ENCODE assay signal across 3 fruit fly cellular contexts in genomic region chr3R:30874679-30875078, dm6.
TF ChIP-seq lines count a peak whose summit lies in the region.

No protein-coding gene starts in this region.

- no peak for TF ChIP-seq CTCF in whole organism, embryonic (GFP tag; optimal IDR thresholded peaks at IDR 0.05; lab: Kevin White, UChicago)

TF ChIP-seq in whole organism, embryonic, 481 proteins besides CTCF, POLR2A, EP300 and RAD21 (continues in another document):
- no peak for TF ChIP-seq tx (GFP tag; optimal IDR thresholded peaks at IDR 0.05; lab: Kevin White, UChicago)
- TF ChIP-seq chn (GFP tag; optimal IDR thresholded peaks at IDR 0.05; lab: Kevin White, UChicago) = no peak
- TF ChIP-seq E2f2 (GFP tag; IDR thresholded peaks at IDR 0.05; lab: Robert Waterston, UW) = no peak
- peak; percentile 63; the same call in 2 of the 3 replicates for TF ChIP-seq ci (GFP tag; IDR thresholded peaks at IDR 0.05; lab: Robert Waterston, UW)
- 0 out of 3 replicates have a peak, but pooled peaks have one; percentile 11 for TF ChIP-seq z (GFP tag; IDR thresholded peaks at IDR 0.05; lab: Robert Waterston, UW)
- no peak for TF ChIP-seq crc (GFP tag; optimal IDR thresholded peaks at IDR 0.05; lab: Kevin White, UChicago)
- no peak for TF ChIP-seq CG32532 (GFP tag; IDR thresholded peaks at IDR 0.05; lab: Robert Waterston, UW)
- no peak for TF ChIP-seq CG8290 (GFP tag; optimal IDR thresholded peaks at IDR 0.05; lab: Kevin White, UChicago)
- TF ChIP-seq CG8290 (tag; optimal IDR thresholded peaks at IDR 0.05; lab: Kevin White, UChicago) = peak in 1 of 2 experiments; percentile 40
- no peak for TF ChIP-seq CG5245 (GFP tag; optimal IDR thresholded peaks at IDR 0.05; lab: Kevin White, UChicago)
- TF ChIP-seq ara (GFP tag; IDR thresholded peaks at IDR 0.05; lab: Robert Waterston, UW) = no peak
- TF ChIP-seq Sry-β (GFP tag; optimal IDR thresholded peaks at IDR 0.05; lab: Kevin White, UChicago) = no peak
- TF ChIP-seq luna (GFP tag; optimal IDR thresholded peaks at IDR 0.05; lab: Kevin White, UChicago) = no peak
- peak; percentile 15 for TF ChIP-seq CG8388 (GFP tag; optimal IDR thresholded peaks at IDR 0.05; lab: Kevin White, UChicago)
- TF ChIP-seq ato (GFP tag; IDR thresholded peaks at IDR 0.05; lab: Robert Waterston, UW; ENCODE audit: partially characterized antibody) = no peak
- no peak for TF ChIP-seq Gug (GFP tag; IDR thresholded peaks at IDR 0.05; lab: Robert Waterston, UW)
- TF ChIP-seq dpn (GFP tag; optimal IDR thresholded peaks at IDR 0.05; lab: Kevin White, UChicago) = peak in 1 of 2 experiments; percentile 1
- TF ChIP-seq stwl (tag; optimal IDR thresholded peaks at IDR 0.05; lab: Kevin White, UChicago) = no peak
- TF ChIP-seq Hr78 (GFP tag; optimal IDR thresholded peaks at IDR 0.05; lab: Kevin White, UChicago) = peak in 1 of 2 experiments; percentile 59
- peak; percentile 95 for TF ChIP-seq sr (GFP tag; IDR thresholded peaks at IDR 0.05; lab: Robert Waterston, UW)
- TF ChIP-seq en (GFP tag; optimal IDR thresholded peaks at IDR 0.05; lab: Kevin White, UChicago) = no peak
- no peak for TF ChIP-seq CG7928 (GFP tag; optimal IDR thresholded peaks at IDR 0.05; lab: Kevin White, UChicago)
- no peak for TF ChIP-seq CG9817 (tag; optimal IDR thresholded peaks at IDR 0.05; lab: Kevin White, UChicago)
- no peak for TF ChIP-seq CG9609 (GFP tag; optimal IDR thresholded peaks at IDR 0.05; lab: Kevin White, UChicago)
- TF ChIP-seq CG7556 (GFP tag; optimal IDR thresholded peaks at IDR 0.05; lab: Kevin White, UChicago) = no peak
- TF ChIP-seq B-H1 (GFP tag; IDR thresholded peaks at IDR 0.05; lab: Robert Waterston, UW) = no peak
- TF ChIP-seq CG15269 (tag; optimal IDR thresholded peaks at IDR 0.05; lab: Kevin White, UChicago) = peak; percentile 11
- TF ChIP-seq NC2β (GFP tag; optimal IDR thresholded peaks at IDR 0.05; lab: Kevin White, UChicago) = no peak
- TF ChIP-seq CG1024 (GFP tag; IDR thresholded peaks at IDR 0.05; lab: Robert Waterston, UW) = peak; percentile 21; the same call in 1 of the 2 replicates
- TF ChIP-seq lov (optimal IDR thresholded peaks at IDR 0.05; lab: Kevin White, UChicago) = no peak
- TF ChIP-seq lov (GFP tag; IDR thresholded peaks at IDR 0.05; lab: Robert Waterston, UW) = no peak

TF ChIP-seq in whole organism, prepupa, 60 proteins besides CTCF, POLR2A, EP300 and RAD21:
- TF ChIP-seq CG6163 (GFP tag; IDR thresholded peaks at IDR 0.05; lab: Robert Waterston, UW) (peak; percentile 60; the same call in 2 of the 3 replicates), Eip75B (GFP tag; optimal IDR thresholded peaks at IDR 0.05; lab: Kevin White, UChicago) (peak; percentile 7), Hr4 (GFP tag; optimal IDR thresholded peaks at IDR 0.05; lab: Kevin White, UChicago) (peak; percentile 55), CG4318 (GFP tag; optimal IDR thresholded peaks at IDR 0.05; lab: Kevin White, UChicago) (no peak), CG15336 (GFP tag; IDR thresholded peaks at IDR 0.05; lab: Robert Waterston, UW) (0 out of 2 replicates have a peak, but pooled peaks have one; percentile 34), CG8119 (GFP tag; IDR thresholded peaks at IDR 0.05; lab: Robert Waterston, UW) (0 out of 3 replicates have a peak, but pooled peaks have one; percentile 44), Lpt (GFP tag; optimal IDR thresholded peaks at IDR 0.05; lab: Kevin White, UChicago) (peak; percentile 13), pdm3 (GFP tag; optimal IDR thresholded peaks at IDR 0.05; lab: Kevin White, UChicago) (peak; percentile 13), CG3919 (GFP tag; optimal IDR thresholded peaks at IDR 0.05; lab: Kevin White, UChicago) (peak; percentile 49), Eip78C (GFP tag; lab: Kevin White, UChicago) (peak; percentile 61), spab (GFP tag; optimal IDR thresholded peaks at IDR 0.05; lab: Kevin White, UChicago) (no peak), CG32006 (GFP tag; optimal IDR thresholded peaks at IDR 0.05; lab: Kevin White, UChicago) (peak; percentile 45), eg (GFP tag; IDR thresholded peaks at IDR 0.05; lab: Robert Waterston, UW) (peak; percentile 60; the same call in 1 of the 3 replicates), esn (GFP tag; optimal IDR thresholded peaks at IDR 0.05; lab: Kevin White, UChicago) (no peak), ss (GFP tag; optimal IDR thresholded peaks at IDR 0.05; lab: Kevin White, UChicago) (peak in 1 of 2 experiments; percentile 59), fd85E (GFP tag; optimal IDR thresholded peaks at IDR 0.05; lab: Kevin White, UChicago) (no peak), lz (GFP tag; optimal IDR thresholded peaks at IDR 0.05; lab: Kevin White, UChicago) (no peak), CG11294 (GFP tag; IDR thresholded peaks at IDR 0.05; lab: Robert Waterston, UW) (0 out of 2 replicates have a peak, but pooled peaks have one; percentile 9), CG10669 (GFP tag; optimal IDR thresholded peaks at IDR 0.05; lab: Kevin White, UChicago) (peak; percentile 1), Hr39 (GFP tag; optimal IDR thresholded peaks at IDR 0.05; lab: Kevin White, UChicago) (no peak)
TF ChIP-seq in whole organism, prepupa: peak in this region for 14.

TF ChIP-seq in whole organism, pupa, 21 proteins besides CTCF, POLR2A, EP300 and RAD21:
- TF ChIP-seq CG8301 (tag; optimal IDR thresholded peaks at IDR 0.05; lab: Kevin White, UChicago) = peak; percentile 18
- TF ChIP-seq CG14655 (GFP tag; optimal IDR thresholded peaks at IDR 0.05; lab: Kevin White, UChicago) = peak; percentile 38
- TF ChIP-seq CG8159 (tag; optimal IDR thresholded peaks at IDR 0.05; lab: Kevin White, UChicago) = no peak
- 0 out of 2 replicates have a peak, but pooled peaks have one; percentile 11 for TF ChIP-seq CG32121 (GFP tag; IDR thresholded peaks at IDR 0.05; lab: Robert Waterston, UW)
- no peak for TF ChIP-seq CG9948 (tag; optimal IDR thresholded peaks at IDR 0.05; lab: Kevin White, UChicago)
- TF ChIP-seq Snoo (tag; optimal IDR thresholded peaks at IDR 0.05; lab: Kevin White, UChicago) = no peak
- no peak for TF ChIP-seq gl (tag; optimal IDR thresholded peaks at IDR 0.05; lab: Kevin White, UChicago)
- TF ChIP-seq Ets98B (GFP tag; IDR thresholded peaks at IDR 0.05; lab: Robert Waterston, UW) = peak; percentile 38; the same call in 1 of the 2 replicates
- TF ChIP-seq Pif1B (GFP tag; optimal IDR thresholded peaks at IDR 0.05; lab: Kevin White, UChicago) = no peak
- TF ChIP-seq fd96Ca (GFP tag; IDR thresholded peaks at IDR 0.05; lab: Robert Waterston, UW) = 0 out of 3 replicates have a peak, but pooled peaks have one; percentile 16
- no peak for TF ChIP-seq Pif1A (GFP tag; optimal IDR thresholded peaks at IDR 0.05; lab: Kevin White, UChicago)
- no peak for TF ChIP-seq CG10348 (GFP tag; IDR thresholded peaks at IDR 0.05; lab: Robert Waterston, UW)
- TF ChIP-seq rn (GFP tag; IDR thresholded peaks at IDR 0.05; lab: Robert Waterston, UW) = no peak
- 0 out of 3 replicates have a peak, but pooled peaks have one; percentile 58 for TF ChIP-seq CG4496 (GFP tag; IDR thresholded peaks at IDR 0.05; lab: Robert Waterston, UW)
- TF ChIP-seq CG34367 (tag; optimal IDR thresholded peaks at IDR 0.05; lab: Kevin White, UChicago) = no peak
- TF ChIP-seq D1 (tag; optimal IDR thresholded peaks at IDR 0.05; lab: Kevin White, UChicago) = no peak
- TF ChIP-seq CG13204 (GFP tag; optimal IDR thresholded peaks at IDR 0.05; lab: Kevin White, UChicago) = peak; percentile 1
- no peak for TF ChIP-seq CG15710 (tag; optimal IDR thresholded peaks at IDR 0.05; lab: Kevin White, UChicago)
- TF ChIP-seq EcR (GFP tag; optimal IDR thresholded peaks at IDR 0.05; lab: Kevin White, UChicago) = no peak
- no peak for TF ChIP-seq CG17806 (tag; optimal IDR thresholded peaks at IDR 0.05; lab: Kevin White, UChicago)
- no peak for TF ChIP-seq CG12605 (GFP tag; IDR thresholded peaks at IDR 0.05; lab: Robert Waterston, UW)

Comparison
In these comparisons a context has a peak if more than half of its experiments do, and no peak if none do; other contexts are left out.
1. Of the 7 proteins assayed by ChIP-seq in both whole organism, embryonic and whole organism, prepupa: peak only in whole organism, embryonic: Blimp-1 and Sox102F; only in whole organism, prepupa: Lpt; in both: none; in neither: 4.